Worm (Caenorhabditis elegans): ENCODE results near the gene rsd-2.

- no peak for TF ChIP-seq flt-1 (GFP tag; IDR thresholded peaks at IDR 0.05)
- TF ChIP-seq klf-2 (GFP tag; conservative IDR thresholded peaks at IDR 0.05), result no peak
- no peak for TF ChIP-seq tab-1 (GFP tag; IDR thresholded peaks at IDR 0.05)
- TF ChIP-seq ztf-23 (GFP tag; IDR thresholded peaks at IDR 0.05), result no peak
- no peak for TF ChIP-seq ref-1 (GFP tag; conservative IDR thresholded peaks at IDR 0.05)
- no peak for TF ChIP-seq ztf-29 (GFP tag; IDR thresholded peaks at IDR 0.05)
- TF ChIP-seq cog-1 (tag; optimal IDR thresholded peaks at IDR 0.05), result no peak
Measured at ce11 chrIV:13474132-13474531, 65.9 kb downstream of the rsd-2 start, which contains the start of gene Y38H8A.2.
